Worm (Caenorhabditis elegans) whole organism, midembryonic: ENCODE measurements around the gene pax-3.

Experiments used
- T22C8.4 ChIP-seq: fragments of 200-800 bp; sonication (Bioruptor generic); IDR thresholded peaks from 2 replicates; pipeline ENCODE4 v1.3.6; 2022; ENCODE audit warnings: missing genetic modification characterization, missing compliant biosample characterization
- cog-1 ChIP-seq: sonication (generic microtip); optimal IDR thresholded peaks from 2 replicates; lab custom pipeline; 2016; ENCODE audit warnings: missing genetic modification characterization, missing compliant biosample characterization
- flt-1 ChIP-seq: fragments of 200-800 bp; sonication (Bioruptor generic); IDR thresholded peaks from 2 replicates; pipeline ENCODE4 v1.3.6; 2022; ENCODE audit warnings: missing genetic modification characterization, missing compliant biosample characterization
- klf-2 ChIP-seq: fragments of 200-800 bp; sonication (Bioruptor generic); conservative IDR thresholded peaks from 2 replicates; pipeline ENCODE4 v1.3.6; 2022; ENCODE audit warnings: missing genetic modification reagents, missing genetic modification characterization, missing compliant biosample characterization
- med-1 ChIP-seq: sonication (generic microtip); optimal IDR thresholded peaks from 2 replicates; lab custom pipeline; 2017; ENCODE audit warnings: missing genetic modification characterization, mild to moderate bottlenecking, missing compliant biosample characterization, antibody characterized with exemption, missing genetic modification reagents; ENCODE audit not compliant: insufficient read depth
- ref-1 ChIP-seq: fragments of 200-800 bp; sonication (Bioruptor generic); conservative IDR thresholded peaks from 2 replicates; pipeline ENCODE4 v1.3.6; 2022; ENCODE audit warnings: missing genetic modification reagents, missing genetic modification characterization, missing compliant biosample characterization
- tab-1 ChIP-seq: fragments of 200-800 bp; sonication (Bioruptor generic); IDR thresholded peaks from 2 replicates; pipeline ENCODE4 v1.3.6; 2022; ENCODE audit warnings: missing genetic modification characterization, missing compliant biosample characterization
- ztf-23 ChIP-seq: fragments of 200-800 bp; sonication (Bioruptor generic); IDR thresholded peaks from 2 replicates; pipeline ENCODE4 v1.3.6; 2022; ENCODE audit warnings: missing genetic modification reagents, missing genetic modification characterization, missing compliant biosample characterization
- ztf-29 ChIP-seq: fragments of 200-800 bp; sonication (Bioruptor generic); IDR thresholded peaks from 2 replicates; pipeline ENCODE4 v1.3.6; 2022; ENCODE audit warnings: missing genetic modification reagents, missing genetic modification characterization, missing compliant biosample characterization

The pax-3 gene

ce11 chrII:10146488-10146887 is at the start of gene pax-3:
pax-3 (plus strand) TSS chrII:10146570.
- TF ChIP-seq med-1 (GFP tag; lab: Kevin White, UChicago) (no peak), flt-1 (GFP tag; lab: Robert Waterston, UW) (no peak), tab-1 (GFP tag; lab: Robert Waterston, UW) (no peak), klf-2 (GFP tag; lab: Robert Waterston, UW) (no peak), ztf-23 (GFP tag; lab: Robert Waterston, UW) (no peak), T22C8.4 (GFP tag; lab: Robert Waterston, UW) (no peak), ztf-29 (GFP tag; lab: Robert Waterston, UW) (no peak), ref-1 (GFP tag; lab: Robert Waterston, UW) (no peak), cog-1 (tag; lab: Kevin White, UChicago) (no peak)

- TF ChIP-seq med-1 (GFP tag; lab: Kevin White, UChicago): no peak
- TF ChIP-seq ztf-29 (GFP tag; lab: Robert Waterston, UW): no peak
- no peak for TF ChIP-seq flt-1 (GFP tag; lab: Robert Waterston, UW)
- TF ChIP-seq ztf-23 (GFP tag; lab: Robert Waterston, UW): no peak
- TF ChIP-seq ref-1 (GFP tag; lab: Robert Waterston, UW): no peak
- TF ChIP-seq klf-2 (GFP tag; lab: Robert Waterston, UW): no peak
- TF ChIP-seq tab-1 (GFP tag; lab: Robert Waterston, UW): no peak
- no peak for TF ChIP-seq T22C8.4 (GFP tag; lab: Robert Waterston, UW)
- TF ChIP-seq cog-1 (tag; lab: Kevin White, UChicago): no peak
Observed at ce11 chrII:10098428-10098827, 47.9 kb upstream of the pax-3 start.

ce11 chrII:10099072-10099471 is 47.3 kb upstream of the pax-3 start:
- no peak for TF ChIP-seq ztf-23 (GFP tag; lab: Robert Waterston, UW)
- no peak for TF ChIP-seq flt-1 (GFP tag; lab: Robert Waterston, UW)
- TF ChIP-seq tab-1 (GFP tag; lab: Robert Waterston, UW): no peak
- no peak for TF ChIP-seq med-1 (GFP tag; lab: Kevin White, UChicago)
- no peak for TF ChIP-seq T22C8.4 (GFP tag; lab: Robert Waterston, UW)
- TF ChIP-seq ztf-29 (GFP tag; lab: Robert Waterston, UW): no peak
- TF ChIP-seq klf-2 (GFP tag; lab: Robert Waterston, UW): no peak
- no peak for TF ChIP-seq cog-1 (tag; lab: Kevin White, UChicago)
- no peak for TF ChIP-seq ref-1 (GFP tag; lab: Robert Waterston, UW)

- TF ChIP-seq ztf-23 (GFP tag; lab: Robert Waterston, UW) (no peak), T22C8.4 (GFP tag; lab: Robert Waterston, UW) (no peak), ref-1 (GFP tag; lab: Robert Waterston, UW) (no peak), cog-1 (tag; lab: Kevin White, UChicago) (no peak), flt-1 (GFP tag; lab: Robert Waterston, UW) (no peak), klf-2 (GFP tag; lab: Robert Waterston, UW) (no peak)
Observed at ce11 chrII:10099804-10100360, 46.5 kb upstream of the pax-3 start, which contains the start of the genes pas-7 and puf-12. pas-7 (minus strand) TSS chrII:10099854. puf-12 (plus strand) TSS chrII:10100310.

- TF ChIP-seq flt-1 (GFP tag; lab: Robert Waterston, UW) (no peak), med-1 (GFP tag; lab: Kevin White, UChicago) (no peak), ztf-23 (GFP tag; lab: Robert Waterston, UW) (no peak), klf-2 (GFP tag; lab: Robert Waterston, UW) (no peak), T22C8.4 (GFP tag; lab: Robert Waterston, UW) (no peak), ztf-29 (GFP tag; lab: Robert Waterston, UW) (no peak), ref-1 (GFP tag; lab: Robert Waterston, UW) (no peak), tab-1 (GFP tag; lab: Robert Waterston, UW) (no peak), cog-1 (tag; lab: Kevin White, UChicago) (no peak)
Observed at ce11 chrII:10103212-10103611, 43.2 kb upstream of the pax-3 start.

ce11 chrII:10105604-10106003 is 40.8 kb upstream of the pax-3 start, which contains the start of gene ZK945.4:
ZK945.4 (minus strand) TSS chrII:10105704.
- TF ChIP-seq ref-1 (GFP tag; lab: Robert Waterston, UW): no peak
- no peak for TF ChIP-seq ztf-29 (GFP tag; lab: Robert Waterston, UW)
- no peak for TF ChIP-seq T22C8.4 (GFP tag; lab: Robert Waterston, UW)
- TF ChIP-seq ztf-23 (GFP tag; lab: Robert Waterston, UW): no peak
- TF ChIP-seq tab-1 (GFP tag; lab: Robert Waterston, UW): no peak
- TF ChIP-seq klf-2 (GFP tag; lab: Robert Waterston, UW): no peak
- TF ChIP-seq cog-1 (tag; lab: Kevin White, UChicago): no peak
- no peak for TF ChIP-seq med-1 (GFP tag; lab: Kevin White, UChicago)

- TF ChIP-seq ref-1 (GFP tag; lab: Robert Waterston, UW): no peak
- no peak for TF ChIP-seq ztf-23 (GFP tag; lab: Robert Waterston, UW)
- TF ChIP-seq flt-1 (GFP tag; lab: Robert Waterston, UW): no peak
- no peak for TF ChIP-seq cog-1 (tag; lab: Kevin White, UChicago)
- TF ChIP-seq T22C8.4 (GFP tag; lab: Robert Waterston, UW): no peak
- TF ChIP-seq ztf-29 (GFP tag; lab: Robert Waterston, UW): no peak
Observed at ce11 chrII:10106870-10107269, 39.5 kb upstream of the pax-3 start, which contains the start of gene ZK945.6. ZK945.6 (minus strand) TSS chrII:10106970.

- TF ChIP-seq med-1 (GFP tag; lab: Kevin White, UChicago): no peak
- TF ChIP-seq tab-1 (GFP tag; lab: Robert Waterston, UW): no peak
- no peak for TF ChIP-seq ztf-29 (GFP tag; lab: Robert Waterston, UW)
- no peak for TF ChIP-seq klf-2 (GFP tag; lab: Robert Waterston, UW)
- TF ChIP-seq ztf-23 (GFP tag; lab: Robert Waterston, UW): no peak
- TF ChIP-seq T22C8.4 (GFP tag; lab: Robert Waterston, UW): no peak
- no peak for TF ChIP-seq ref-1 (GFP tag; lab: Robert Waterston, UW)
- no peak for TF ChIP-seq cog-1 (tag; lab: Kevin White, UChicago)
- TF ChIP-seq flt-1 (GFP tag; lab: Robert Waterston, UW): no peak
Observed at ce11 chrII:10108377-10108776, 38.0 kb upstream of the pax-3 start, which contains the start of the genes ZK945.7 and ZK945.8. ZK945.7 (minus strand) TSS chrII:10108477. ZK945.8 (plus strand) TSS chrII:10108651.
